Fruit fly (Drosophila melanogaster) whole organism, adult: ENCODE measurements around the gene CG31493.

ENCODE experiments used
- CG14711 ChIP-seq: fragments of 200-800 bp; sonication (Bioruptor generic); optimal IDR thresholded peaks from 2 replicates; lab custom pipeline; 2018; ENCODE audit warnings: missing biosample characterization, mild to moderate bottlenecking, missing genetic modification characterization, moderate library complexity
- CG1620 ChIP-seq: fragments of 200-800 bp; sonication (Bioruptor generic); optimal IDR thresholded peaks from 2 replicates; lab custom pipeline; 2016; ENCODE audit warnings: missing biosample characterization, missing genetic modification characterization
- CG5204 ChIP-seq: fragments of 200-800 bp; sonication (Bioruptor generic); optimal IDR thresholded peaks from 2 replicates; lab custom pipeline; 2016; ENCODE audit warnings: missing biosample characterization, missing genetic modification characterization
- Mnt ChIP-seq: fragments of 200-800 bp; sonication (Bioruptor generic); optimal IDR thresholded peaks from 2 replicates; lab custom pipeline; 2016; ENCODE audit warnings: missing biosample characterization, mild to moderate bottlenecking, missing genetic modification characterization
- kay ChIP-seq: fragments of 200-800 bp; sonication (Bioruptor generic); peaks from one replicate; lab custom pipeline; 2016; ENCODE audit warnings: missing biosample characterization, missing genetic modification characterization, borderline replicate concordance
- pad ChIP-seq: fragments of 200-800 bp; sonication (Bioruptor generic); optimal IDR thresholded peaks from 3 replicates; lab custom pipeline; 2017; ENCODE audit warnings: missing biosample characterization, missing genetic modification characterization, mild to moderate bottlenecking, moderate library complexity, missing genetic modification reagents
- tj ChIP-seq: fragments of 200-800 bp; sonication (Bioruptor generic); optimal IDR thresholded peaks from 3 replicates; lab custom pipeline; 2017; ENCODE audit warnings: missing biosample characterization, mild to moderate bottlenecking, missing genetic modification characterization, moderate library complexity
- toe ChIP-seq: fragments of 200-800 bp; sonication (Bioruptor generic); optimal IDR thresholded peaks from 2 replicates; lab custom pipeline; 2016; ENCODE audit warnings: missing biosample characterization, missing genetic modification characterization

dm6 chr3R:7172978-7173377, 41.6 kb downstream of the CG31493 start:
- no peak for TF ChIP-seq CG1620 (GFP tag; lab: Kevin White, UChicago)
- TF ChIP-seq Mnt = no peak
- no peak for TF ChIP-seq toe
- TF ChIP-seq CG14711 (tag; lab: Kevin White, UChicago) = no peak
- TF ChIP-seq tj (GFP tag; lab: Kevin White, UChicago) = no peak
- no peak for TF ChIP-seq kay (GFP tag; lab: Kevin White, UChicago)
- TF ChIP-seq pad (GFP tag; lab: Kevin White, UChicago) = no peak
- TF ChIP-seq CG5204 (GFP tag; lab: Kevin White, UChicago) = no peak
